Worm (Caenorhabditis elegans): ENCODE data around the gene srw-8.

The srw-8 gene

DNA sequence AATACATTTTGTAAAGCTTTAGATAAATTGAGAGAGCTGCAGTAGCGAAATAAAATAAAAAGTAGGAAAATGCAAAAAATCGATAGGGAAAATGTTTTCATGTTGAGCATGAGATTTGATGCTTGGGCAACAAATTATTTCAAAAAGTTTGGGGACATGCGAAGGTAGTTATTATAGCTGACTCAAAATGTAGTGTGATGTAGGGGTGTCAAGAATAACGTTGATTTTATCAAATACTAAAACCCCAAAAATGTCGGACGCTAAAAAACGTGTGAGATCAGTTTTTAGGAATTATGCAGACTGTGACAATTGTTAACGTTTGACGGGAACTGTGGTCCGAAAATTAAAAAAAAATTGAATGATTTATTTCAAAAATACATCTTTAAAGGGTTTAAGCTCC lies 12.8 kb downstream of the srw-8 start, which contains the start of gene irld-12:
Gene irld-12 (minus strand): TSS at position 101 of the 400 bp plus-strand sequence.
- no peak for TF ChIP-seq ceh-13 (GFP tag; optimal IDR thresholded peaks at IDR 0.05)
- TF ChIP-seq flt-1 (GFP tag; IDR thresholded peaks at IDR 0.05) = no peak
- no peak for TF ChIP-seq pes-1 (GFP tag; IDR thresholded peaks at IDR 0.05)
- TF ChIP-seq ama-1 (optimal IDR thresholded peaks at IDR 0.05) = no peak
- no peak for TF ChIP-seq ceh-36 (tag; optimal IDR thresholded peaks at IDR 0.05)
- TF ChIP-seq aly-1 (tag; optimal IDR thresholded peaks at IDR 0.05) = no peak
- no peak for TF ChIP-seq F13C5.2 (tag; optimal IDR thresholded peaks at IDR 0.05)
- TF ChIP-seq B0310.2 (tag; optimal IDR thresholded peaks at IDR 0.05) = no peak
- TF ChIP-seq hmg-4 (GFP tag; optimal IDR thresholded peaks at IDR 0.05) = no peak
- no peak for TF ChIP-seq ets-7 (tag; optimal IDR thresholded peaks at IDR 0.05)
- TF ChIP-seq hmbx-1 (tag; optimal IDR thresholded peaks at IDR 0.05) = no peak
- TF ChIP-seq scrt-1 (GFP tag; IDR thresholded peaks at IDR 0.05) = no peak
- no peak for TF ChIP-seq tbx-11 (GFP tag; IDR thresholded peaks at IDR 0.05)

DNA sequence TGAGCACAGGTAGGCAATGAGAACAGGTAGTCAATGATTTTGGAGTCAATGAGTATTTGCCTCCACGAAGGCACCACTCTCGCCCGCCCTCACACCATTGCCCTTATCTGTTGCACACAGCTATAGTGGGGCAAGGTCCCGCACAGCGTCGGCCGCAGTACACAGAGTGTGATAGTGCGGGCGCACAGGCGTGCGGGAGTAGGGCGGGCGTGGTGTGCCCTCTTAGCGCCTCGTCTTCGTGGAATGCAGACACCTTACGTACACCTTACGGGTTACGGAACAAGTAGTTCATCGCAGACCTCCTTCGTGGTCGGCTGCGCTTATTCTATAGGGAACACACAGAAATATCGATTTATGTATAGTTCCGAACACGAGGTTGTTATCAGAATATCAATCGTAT lies 16.2 kb downstream of the srw-8 start:
- TF ChIP-seq ceh-36 (tag; optimal IDR thresholded peaks at IDR 0.05) (no peak), aly-1 (tag; optimal IDR thresholded peaks at IDR 0.05) (no peak), ceh-13 (GFP tag; optimal IDR thresholded peaks at IDR 0.05) (no peak), B0310.2 (tag; optimal IDR thresholded peaks at IDR 0.05) (no peak), hmbx-1 (tag; optimal IDR thresholded peaks at IDR 0.05) (no peak)

DNA sequence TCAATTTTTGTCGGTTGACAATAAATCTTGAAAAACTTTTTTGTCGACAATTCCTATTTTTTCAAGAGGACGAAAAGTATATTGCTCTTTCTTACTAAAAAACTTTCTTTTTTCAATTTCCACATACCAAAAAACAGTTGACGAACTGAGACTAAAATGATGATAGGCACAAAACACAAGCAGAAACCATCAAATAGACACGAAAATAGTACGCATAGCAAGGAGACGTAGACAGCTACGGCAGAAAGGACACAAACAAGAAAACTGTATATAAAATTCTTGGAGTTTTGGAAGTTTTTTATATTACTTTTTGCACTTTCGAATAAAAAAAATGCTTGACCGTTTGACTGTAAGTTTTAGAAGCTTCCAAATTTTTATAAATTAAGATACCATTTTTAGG lies 20.0 kb downstream of the srw-8 start, which contains the start of gene K12D9.1:
Gene K12D9.1 (plus strand): TSS at position 301 of the 400 bp plus-strand sequence.
- TF ChIP-seq flt-1 (GFP tag; IDR thresholded peaks at IDR 0.05) (no peak), tbx-11 (GFP tag; IDR thresholded peaks at IDR 0.05) (no peak), hmg-4 (GFP tag; optimal IDR thresholded peaks at IDR 0.05) (no peak), F13C5.2 (tag; optimal IDR thresholded peaks at IDR 0.05) (no peak), sea-1 (GFP tag; conservative IDR thresholded peaks at IDR 0.05) (no peak), tbx-37 (GFP tag; conservative IDR thresholded peaks at IDR 0.05) (no peak), aly-1 (tag; optimal IDR thresholded peaks at IDR 0.05) (no peak), ceh-13 (GFP tag; optimal IDR thresholded peaks at IDR 0.05) (no peak), tra-4 (tag; optimal IDR thresholded peaks at IDR 0.05) (no peak), hnd-1 (tag; optimal IDR thresholded peaks at IDR 0.05) (no peak), scrt-1 (GFP tag; IDR thresholded peaks at IDR 0.05) (no peak), ets-7 (tag; optimal IDR thresholded peaks at IDR 0.05) (no peak)

DNA sequence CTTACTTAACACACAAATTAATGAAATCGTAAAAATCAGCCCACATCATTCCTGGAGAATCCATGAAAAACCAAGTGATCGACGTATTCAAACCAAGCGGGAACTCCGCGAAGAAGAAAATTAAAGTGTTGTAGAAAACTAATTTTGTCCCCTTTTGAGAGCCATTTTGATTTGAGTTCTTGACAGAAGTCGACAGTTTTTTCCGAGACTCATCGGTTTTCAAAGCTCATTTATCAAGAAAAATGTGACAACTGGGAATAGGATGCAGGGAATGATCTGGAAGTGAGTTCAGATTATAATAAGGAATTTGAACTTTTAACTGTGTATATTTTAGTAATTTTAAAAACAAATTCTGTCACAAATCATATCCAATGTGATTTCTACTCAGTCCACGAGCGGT lies 22.7 kb downstream of the srw-8 start, which contains the start of gene srw-135:
Gene srw-135 (minus strand): TSS at position 101 of the 400 bp plus-strand sequence.
- TF ChIP-seq ets-7 (tag; optimal IDR thresholded peaks at IDR 0.05) (no peak), ama-1 (optimal IDR thresholded peaks at IDR 0.05) (no peak), hnd-1 (tag; optimal IDR thresholded peaks at IDR 0.05) (no peak), flt-1 (GFP tag; IDR thresholded peaks at IDR 0.05) (no peak), hmg-4 (GFP tag; optimal IDR thresholded peaks at IDR 0.05) (no peak), ceh-36 (tag; optimal IDR thresholded peaks at IDR 0.05) (no peak), sea-1 (GFP tag; conservative IDR thresholded peaks at IDR 0.05) (no peak), tbx-37 (GFP tag; conservative IDR thresholded peaks at IDR 0.05) (no peak), tbx-11 (GFP tag; IDR thresholded peaks at IDR 0.05) (no peak), aly-1 (tag; optimal IDR thresholded peaks at IDR 0.05) (no peak), F13C5.2 (tag; optimal IDR thresholded peaks at IDR 0.05) (no peak), scrt-1 (GFP tag; IDR thresholded peaks at IDR 0.05) (no peak), tra-4 (tag; optimal IDR thresholded peaks at IDR 0.05) (no peak), pes-1 (GFP tag; IDR thresholded peaks at IDR 0.05) (no peak)

DNA sequence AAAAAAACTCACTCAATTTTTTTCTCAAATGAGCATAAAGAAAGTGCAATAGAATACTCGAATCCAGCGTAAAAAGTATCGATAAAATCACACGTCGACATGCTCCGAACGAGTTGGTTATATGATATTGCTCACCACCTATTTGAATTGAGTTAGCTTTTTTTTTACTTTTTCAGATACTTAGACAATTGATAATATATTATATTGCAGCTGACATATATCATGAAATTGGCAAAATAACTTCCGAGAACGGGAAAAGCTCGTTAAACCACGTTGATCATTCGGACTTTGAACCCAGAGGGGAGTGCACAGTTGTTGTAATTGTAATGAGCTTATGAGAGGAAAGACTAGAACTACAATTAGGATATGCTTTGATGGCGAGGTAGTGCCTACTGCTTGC lies 23.7 kb downstream of the srw-8 start, which contains the start of gene srw-136:
Gene srw-136 (minus strand): TSS at position 101 of the 400 bp plus-strand sequence.
- TF ChIP-seq hmbx-1 (tag; optimal IDR thresholded peaks at IDR 0.05) = no peak
- no peak for TF ChIP-seq pes-1 (GFP tag; IDR thresholded peaks at IDR 0.05)
- TF ChIP-seq flt-1 (GFP tag; IDR thresholded peaks at IDR 0.05) = no peak

DNA sequence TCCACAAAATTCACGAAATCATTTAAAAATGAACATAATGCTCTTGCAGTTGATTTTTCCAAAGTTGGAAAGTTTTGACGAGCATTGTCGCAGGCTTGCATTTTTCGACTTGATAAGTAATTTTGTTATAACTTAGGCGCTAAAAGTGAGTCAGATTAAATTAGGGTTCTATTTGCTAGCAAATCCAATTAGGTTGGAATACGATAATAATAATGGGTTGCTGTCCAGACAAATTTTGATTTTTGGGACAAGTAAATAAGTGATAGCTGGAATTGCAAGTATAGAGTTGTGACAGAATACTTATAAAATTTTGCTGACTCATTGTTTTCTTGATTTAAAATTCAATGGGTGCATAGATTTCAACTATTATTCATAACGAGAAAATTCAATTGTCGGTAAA lies 28.2 kb downstream of the srw-8 start, which contains the start of gene srw-112:
Gene srw-112 (minus strand): TSS at position 101 of the 400 bp plus-strand sequence.
- TF ChIP-seq pes-1 (GFP tag; IDR thresholded peaks at IDR 0.05) = no peak
- no peak for TF ChIP-seq hnd-1 (tag; optimal IDR thresholded peaks at IDR 0.05)
- TF ChIP-seq B0310.2 (tag; optimal IDR thresholded peaks at IDR 0.05) = no peak
- TF ChIP-seq scrt-1 (GFP tag; IDR thresholded peaks at IDR 0.05) = no peak
- no peak for TF ChIP-seq hmg-4 (GFP tag; optimal IDR thresholded peaks at IDR 0.05)
- no peak for TF ChIP-seq tbx-37 (GFP tag; conservative IDR thresholded peaks at IDR 0.05)
- no peak for TF ChIP-seq hmbx-1 (tag; optimal IDR thresholded peaks at IDR 0.05)
- no peak for TF ChIP-seq ceh-13 (GFP tag; optimal IDR thresholded peaks at IDR 0.05)
- TF ChIP-seq ceh-36 (tag; optimal IDR thresholded peaks at IDR 0.05) = no peak
- TF ChIP-seq tra-4 (tag; optimal IDR thresholded peaks at IDR 0.05) = no peak
- TF ChIP-seq sea-1 (GFP tag; conservative IDR thresholded peaks at IDR 0.05) = no peak
- no peak for TF ChIP-seq ets-7 (tag; optimal IDR thresholded peaks at IDR 0.05)
- TF ChIP-seq ama-1 (optimal IDR thresholded peaks at IDR 0.05) = no peak
- TF ChIP-seq flt-1 (GFP tag; IDR thresholded peaks at IDR 0.05) = no peak
- no peak for TF ChIP-seq F13C5.2 (tag; optimal IDR thresholded peaks at IDR 0.05)

DNA sequence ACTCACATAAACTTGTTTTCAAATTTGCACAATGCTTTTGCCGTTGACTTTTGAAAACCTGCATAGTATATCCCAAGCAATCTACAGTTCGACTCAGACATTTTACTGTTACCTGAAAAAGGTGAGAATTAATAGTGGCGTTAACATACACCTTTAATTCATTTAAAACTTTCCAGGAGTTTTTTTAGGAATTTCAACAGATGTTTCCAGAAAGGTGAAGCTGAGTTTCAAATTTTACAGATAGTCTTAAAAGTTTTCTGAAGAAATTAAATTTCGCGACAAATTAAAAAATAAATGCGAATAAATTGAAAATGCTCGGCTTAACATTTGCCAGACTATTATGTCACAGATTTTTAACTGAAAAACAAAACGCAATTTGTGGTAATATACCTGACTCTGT lies 34.4 kb downstream of the srw-8 start, which contains the start of gene srw-119:
Gene srw-119 (minus strand): TSS at position 101 of the 400 bp plus-strand sequence.
- TF ChIP-seq hnd-1 (tag; optimal IDR thresholded peaks at IDR 0.05) = no peak
- TF ChIP-seq tbx-37 (GFP tag; conservative IDR thresholded peaks at IDR 0.05) = no peak
- no peak for TF ChIP-seq hmbx-1 (tag; optimal IDR thresholded peaks at IDR 0.05)
- no peak for TF ChIP-seq tra-4 (tag; optimal IDR thresholded peaks at IDR 0.05)
- no peak for TF ChIP-seq aly-1 (tag; optimal IDR thresholded peaks at IDR 0.05)

DNA sequence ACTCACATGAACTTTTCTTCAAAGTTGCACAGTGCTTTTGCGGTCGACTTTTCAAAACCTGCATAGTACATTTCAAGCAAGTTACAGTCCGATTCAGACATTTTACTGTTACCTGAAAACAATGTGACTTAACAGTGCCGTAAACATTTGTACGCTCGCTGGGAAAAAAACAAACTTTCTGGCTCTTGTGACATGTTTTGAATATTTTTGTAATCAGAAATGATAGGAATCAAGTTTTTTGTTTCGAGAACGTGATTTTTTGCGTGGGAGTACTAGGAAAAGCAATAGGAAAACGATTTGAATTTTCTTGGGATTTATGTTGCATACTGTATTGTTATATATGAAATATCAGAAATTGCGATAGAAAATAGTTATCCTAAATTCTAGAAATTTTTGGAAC lies 38.0 kb downstream of the srw-8 start, which contains the start of gene srw-120:
Gene srw-120 (minus strand): TSS at position 101 of the 400 bp plus-strand sequence.
- no peak for TF ChIP-seq flt-1 (GFP tag; IDR thresholded peaks at IDR 0.05)
- no peak for TF ChIP-seq hnd-1 (tag; optimal IDR thresholded peaks at IDR 0.05)
- no peak for TF ChIP-seq ets-7 (tag; optimal IDR thresholded peaks at IDR 0.05)
- TF ChIP-seq scrt-1 (GFP tag; IDR thresholded peaks at IDR 0.05) = no peak
- no peak for TF ChIP-seq ama-1 (optimal IDR thresholded peaks at IDR 0.05)
- no peak for TF ChIP-seq aly-1 (tag; optimal IDR thresholded peaks at IDR 0.05)
- no peak for TF ChIP-seq tra-4 (tag; optimal IDR thresholded peaks at IDR 0.05)
